Worm (Caenorhabditis elegans) whole organism, midembryonic: ENCODE results near the gene ZC412.5.

Experiments
- flt-1 ChIP-seq: fragments of 200-800 bp; sonication (Bioruptor generic); IDR thresholded peaks from 2 replicates; pipeline ENCODE4 v1.3.6; 2022; ENCODE audit warnings: missing genetic modification characterization, missing compliant biosample characterization
- ztf-29 ChIP-seq: fragments of 200-800 bp; sonication (Bioruptor generic); IDR thresholded peaks from 2 replicates; pipeline ENCODE4 v1.3.6; 2022; ENCODE audit warnings: missing genetic modification reagents, missing genetic modification characterization, missing compliant biosample characterization

ce11 chrV:14924104-14924503 lies 48.8 kb upstream of the ZC412.5 start, which contains the start of gene srg-54:
- TF ChIP-seq flt-1 (GFP tag; lab: Robert Waterston, UW), result no peak
- no peak for TF ChIP-seq ztf-29 (GFP tag; lab: Robert Waterston, UW)
